Worm (Caenorhabditis elegans): ENCODE data around the gene srz-100.
A peak's percentile ranks its signal among the peaks of the same experiment; 100 is the strongest.

Gene srz-100

ce11 chrV:16752089-16753030, 20.7 kb downstream of the srz-100 start:
- TF ChIP-seq unc-86 (tag; optimal IDR thresholded peaks at IDR 0.05) (peak; percentile 1), hlh-4 (tag; optimal IDR thresholded peaks at IDR 0.05) (no peak), ceh-90 (tag; optimal IDR thresholded peaks at IDR 0.05) (no peak), lin-13 (GFP tag; optimal IDR thresholded peaks at IDR 0.05) (no peak), ces-1 (GFP tag; optimal IDR thresholded peaks at IDR 0.05) (no peak), fkh-10 (GFP tag; optimal IDR thresholded peaks at IDR 0.05) (peak; percentile 42), mep-1 (tag; optimal IDR thresholded peaks at IDR 0.05) (no peak), rnt-1 (tag; optimal IDR thresholded peaks at IDR 0.05) (no peak), egl-13 (tag; optimal IDR thresholded peaks at IDR 0.05) (no peak), nhr-12 (tag; optimal IDR thresholded peaks at IDR 0.05) (no peak), ets-5 (GFP tag; IDR thresholded peaks at IDR 0.05) (no peak), dsc-1 (tag; optimal IDR thresholded peaks at IDR 0.05) (peak; percentile 64), lin-14 (GFP tag; optimal IDR thresholded peaks at IDR 0.05) (peak; percentile 63), lin-15B (tag; optimal IDR thresholded peaks at IDR 0.05) (no peak), lin-35 (GFP tag; optimal IDR thresholded peaks at IDR 0.05) (peak in 1 of 2 experiments; percentile 0), pag-3 (tag; optimal IDR thresholded peaks at IDR 0.05; ENCODE audit: borderline replicate concordance, insufficient read depth) (no peak), nhr-47 (tag; optimal IDR thresholded peaks at IDR 0.05) (peak; percentile 14), fkh-8 (tag; optimal IDR thresholded peaks at IDR 0.05) (no peak), efl-1 (optimal IDR thresholded peaks at IDR 0.05) (no peak), efl-1 (GFP tag; optimal IDR thresholded peaks at IDR 0.05 in 1 of 2) (no peak), nhr-20 (tag; optimal IDR thresholded peaks at IDR 0.05) (no peak)

- TF ChIP-seq efl-3 (GFP tag; optimal IDR thresholded peaks at IDR 0.05) (no peak), unc-30 (tag; optimal IDR thresholded peaks at IDR 0.05) (no peak), egl-27 (tag; optimal IDR thresholded peaks at IDR 0.05) (no peak), nhr-90 (tag; optimal IDR thresholded peaks at IDR 0.05; ENCODE audit: poor library complexity) (no peak), nhr-85 (tag) (no peak), unc-62 (GFP tag; optimal IDR thresholded peaks at IDR 0.05) (no peak), alr-1 (tag; optimal IDR thresholded peaks at IDR 0.05; ENCODE audit: borderline replicate concordance) (no peak), nhr-19 (GFP tag; conservative IDR thresholded peaks at IDR 0.05) (no peak), aly-2 (tag; optimal IDR thresholded peaks at IDR 0.05) (no peak), lir-3 (tag; optimal IDR thresholded peaks at IDR 0.05; ENCODE audit: poor library complexity) (no peak), nhr-71 (tag; optimal IDR thresholded peaks at IDR 0.05) (no peak)
Observed at ce11 chrV:16756166-16756565, 24.5 kb downstream of the srz-100 start.

- no peak for TF ChIP-seq unc-62 (GFP tag; optimal IDR thresholded peaks at IDR 0.05)
- no peak for TF ChIP-seq dsc-1 (tag; optimal IDR thresholded peaks at IDR 0.05)
- TF ChIP-seq pqm-1 (tag; optimal IDR thresholded peaks at IDR 0.05) = no peak
- peak; percentile 13 for TF ChIP-seq lin-14 (GFP tag; optimal IDR thresholded peaks at IDR 0.05)
- no peak for TF ChIP-seq lir-3 (tag; optimal IDR thresholded peaks at IDR 0.05; ENCODE audit: poor library complexity)
Observed at ce11 chrV:16759937-16760336, 28.2 kb downstream of the srz-100 start.

ce11 chrV:16774428-16774827, 42.7 kb downstream of the srz-100 start:
- TF ChIP-seq alr-1 (tag; optimal IDR thresholded peaks at IDR 0.05; ENCODE audit: borderline replicate concordance) (no peak), blmp-1 (tag; optimal IDR thresholded peaks at IDR 0.05) (peak; percentile 91), ces-1 (GFP tag; optimal IDR thresholded peaks at IDR 0.05) (no peak), mep-1 (tag; optimal IDR thresholded peaks at IDR 0.05) (peak; percentile 45), ceh-8 (GFP tag; optimal IDR thresholded peaks at IDR 0.05) (no peak), C04F5.9 (tag; optimal IDR thresholded peaks at IDR 0.05) (no peak), mab-9 (GFP tag; IDR thresholded peaks at IDR 0.05) (no peak), isw-1 (GFP tag; IDR thresholded peaks at IDR 0.05) (no peak), nhr-85 (tag) (peak; percentile 53), elt-3 (tag; optimal IDR thresholded peaks at IDR 0.05) (peak in 1 of 6 experiments; percentile 37), lin-39 (tag; optimal IDR thresholded peaks at IDR 0.05) (no peak), lin-14 (GFP tag; optimal IDR thresholded peaks at IDR 0.05) (peak; percentile 52)
